Worm (Caenorhabditis elegans): ENCODE results near the gene C54G10.1.

C54G10.1 gene

DNA sequence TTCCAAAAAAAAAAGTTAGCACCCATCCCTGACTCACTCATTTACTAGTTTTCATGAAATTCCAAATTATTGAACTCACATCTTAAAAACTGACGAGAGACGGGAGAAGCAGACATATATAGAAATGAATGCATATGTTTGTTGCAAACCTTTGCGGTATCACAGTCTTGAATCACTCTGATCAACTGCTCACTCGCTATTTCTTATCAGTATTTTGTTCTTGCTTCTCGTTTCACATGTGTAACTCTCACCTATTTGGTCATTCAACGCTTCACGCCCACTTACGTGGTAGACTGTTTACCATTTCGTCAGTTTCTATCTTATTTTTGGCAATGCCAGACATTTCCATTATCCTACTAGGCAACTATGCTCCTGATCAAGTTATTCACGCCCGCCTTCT lies at the start of gene C54G10.1:
TSS of gene C54G10.1 (plus strand) at position 333 of the 400 bp plus-strand sequence.
- no peak for TF ChIP-seq dao-5 (tag; optimal IDR thresholded peaks at IDR 0.05)

DNA sequence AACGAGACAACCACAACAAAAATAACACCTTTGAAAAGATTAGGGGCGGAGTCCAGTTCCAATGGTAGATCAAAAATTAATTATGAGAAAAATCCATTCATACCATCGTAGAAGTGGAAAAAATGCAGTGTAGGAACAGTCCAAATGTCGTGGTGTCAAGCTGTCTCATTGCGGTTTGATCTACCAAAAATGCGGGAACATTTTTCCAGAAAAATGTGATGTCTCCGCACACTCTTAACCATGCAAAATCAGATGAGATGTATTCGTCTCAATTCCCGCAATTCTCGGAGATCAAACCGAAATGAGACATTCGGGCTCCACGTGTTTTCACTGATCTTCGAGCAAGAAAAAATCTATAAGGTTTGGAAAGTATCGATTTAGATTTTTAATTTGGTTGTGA lies 46.8 kb upstream of the C54G10.1 start:
- TF ChIP-seq him-1 (tag; optimal IDR thresholded peaks at IDR 0.05) (no peak), dao-5 (tag; optimal IDR thresholded peaks at IDR 0.05) (no peak), W03F9.2 (tag; optimal IDR thresholded peaks at IDR 0.05) (no peak)

DNA sequence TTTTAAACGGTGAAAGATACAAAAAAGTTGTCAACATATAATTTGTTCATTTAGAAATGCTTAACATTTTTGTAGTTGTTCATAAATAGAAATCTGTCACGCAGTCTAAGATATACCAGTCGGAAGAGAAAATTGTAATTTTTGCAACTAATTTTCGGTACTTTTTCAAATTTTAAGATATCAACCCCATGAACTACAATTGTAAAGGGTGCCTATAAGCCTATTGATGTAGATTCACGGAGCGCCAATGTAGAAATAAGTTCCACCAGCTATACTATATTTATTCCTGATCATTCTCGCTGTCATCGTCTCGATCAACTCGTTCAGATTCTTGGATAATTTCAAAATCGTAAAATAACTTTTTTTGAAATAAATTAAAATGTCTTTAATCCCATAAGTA lies 46.0 kb upstream of the C54G10.1 start:
- TF ChIP-seq dao-5 (tag; optimal IDR thresholded peaks at IDR 0.05) (no peak), W03F9.2 (tag; optimal IDR thresholded peaks at IDR 0.05) (no peak), him-1 (tag; optimal IDR thresholded peaks at IDR 0.05) (no peak)

DNA sequence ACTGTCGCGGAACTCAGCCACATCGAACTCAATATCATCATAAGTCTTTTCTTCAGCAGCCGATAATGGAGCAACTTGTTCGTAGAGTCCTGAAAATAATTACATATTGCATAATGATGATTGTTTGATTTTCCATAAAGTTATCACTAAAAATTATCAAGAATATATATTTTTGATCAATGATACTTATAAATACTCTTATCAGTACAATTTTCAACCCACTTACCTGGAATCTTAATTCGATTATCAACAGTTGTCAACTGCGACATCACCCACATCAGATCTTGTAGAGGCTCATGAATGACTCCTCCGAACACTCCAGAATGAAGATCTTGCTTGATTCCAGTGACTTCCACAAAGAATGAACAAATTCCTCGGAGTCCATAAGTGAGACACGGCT lies 44.9 kb upstream of the C54G10.1 start:
- TF ChIP-seq him-1 (tag; optimal IDR thresholded peaks at IDR 0.05): no peak
- TF ChIP-seq W03F9.2 (tag; optimal IDR thresholded peaks at IDR 0.05): no peak
- no peak for TF ChIP-seq dao-5 (tag; optimal IDR thresholded peaks at IDR 0.05)

DNA sequence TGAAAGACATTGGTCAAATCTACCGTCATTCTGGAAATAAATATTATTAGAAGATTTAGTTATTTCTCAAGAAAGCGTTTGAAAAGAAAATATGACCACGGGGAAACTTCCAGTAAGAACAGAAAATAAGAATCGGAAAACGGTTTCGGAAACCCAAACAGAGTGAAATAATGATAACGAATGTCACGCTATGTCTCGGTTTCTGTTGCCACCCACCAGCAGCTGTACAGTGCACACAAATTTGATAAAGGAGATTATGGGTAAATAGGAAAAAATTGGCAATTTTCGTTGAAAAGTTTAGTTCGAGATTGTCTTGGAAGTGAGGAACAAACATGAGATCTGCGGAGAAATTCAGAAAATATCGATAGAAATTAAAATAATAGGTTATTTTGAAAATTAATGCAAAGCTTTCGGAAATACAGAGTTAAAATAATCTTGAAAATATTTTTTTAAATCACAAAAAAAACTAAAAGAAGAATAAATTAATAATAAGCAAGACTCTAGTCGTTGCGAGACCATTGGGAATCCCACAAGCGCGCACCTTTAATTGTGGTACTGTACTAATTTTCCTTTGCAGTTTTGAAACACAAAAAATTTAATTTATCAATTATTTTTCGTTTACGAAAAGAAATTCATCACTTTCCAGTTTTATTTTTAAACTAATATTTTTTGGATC lies 43.8 kb upstream of the C54G10.1 start, which contains the start of gene pes-9:
TSS of gene pes-9 (minus strand) at position 30 of the 676 bp plus-strand sequence.
- TF ChIP-seq him-1 (tag; optimal IDR thresholded peaks at IDR 0.05): no peak
- no peak for TF ChIP-seq W03F9.2 (tag; optimal IDR thresholded peaks at IDR 0.05)
- TF ChIP-seq dao-5 (tag; optimal IDR thresholded peaks at IDR 0.05): no peak

DNA sequence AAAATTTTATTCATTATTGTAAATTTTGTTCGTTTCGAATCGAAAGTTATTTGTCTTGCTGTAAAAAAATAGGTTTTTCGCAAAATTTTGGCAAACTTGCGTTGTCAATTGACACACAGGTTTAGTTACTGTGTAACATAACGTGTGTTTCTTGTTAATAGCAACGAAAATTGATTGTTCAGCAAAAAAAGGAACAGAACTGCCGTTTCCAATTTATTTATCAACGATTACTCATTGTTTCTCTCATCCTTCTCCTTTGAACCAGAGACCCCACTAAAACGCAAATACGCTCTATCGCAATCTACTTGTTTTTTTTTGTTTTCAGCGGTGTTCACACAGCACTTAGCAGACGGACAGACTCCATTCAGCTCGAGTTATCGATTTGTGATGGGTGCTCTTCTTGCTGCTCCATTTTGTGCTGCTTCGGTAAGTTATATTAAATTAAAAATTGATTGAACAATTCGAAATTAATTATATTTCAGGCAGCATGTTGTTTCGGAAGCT lies 43.2 kb upstream of the C54G10.1 start, which contains the start of gene R11H6.2:
TSS of gene R11H6.2 (plus strand) at position 326 of the 504 bp plus-strand sequence.
- TF ChIP-seq him-1 (tag; optimal IDR thresholded peaks at IDR 0.05) (no peak), W03F9.2 (tag; optimal IDR thresholded peaks at IDR 0.05) (no peak), dao-5 (tag; optimal IDR thresholded peaks at IDR 0.05) (no peak)

DNA sequence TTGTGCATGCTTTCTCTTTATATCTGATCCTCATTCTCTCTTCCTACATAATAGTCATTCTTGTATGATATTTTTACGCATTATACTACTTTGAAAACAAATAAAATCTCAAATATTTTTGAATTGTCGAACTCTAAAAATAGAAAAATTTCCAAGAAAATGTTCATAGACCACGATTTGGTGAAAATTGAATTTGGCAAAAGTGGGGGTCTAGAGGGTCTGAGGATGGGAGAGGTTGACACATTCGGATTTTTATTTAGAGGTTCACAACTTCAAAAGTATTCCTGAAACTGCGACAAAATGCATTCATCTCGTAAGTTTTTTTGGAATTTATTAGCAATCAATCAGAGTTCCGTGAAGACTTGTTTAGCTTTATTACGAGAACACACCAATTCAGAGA lies 40.9 kb upstream of the C54G10.1 start, which contains the start of gene glb-22:
TSS of gene glb-22 (plus strand) at position 301 of the 400 bp plus-strand sequence.
- TF ChIP-seq W03F9.2 (tag; optimal IDR thresholded peaks at IDR 0.05) (no peak), him-1 (tag; optimal IDR thresholded peaks at IDR 0.05) (no peak), dao-5 (tag; optimal IDR thresholded peaks at IDR 0.05) (no peak)

DNA sequence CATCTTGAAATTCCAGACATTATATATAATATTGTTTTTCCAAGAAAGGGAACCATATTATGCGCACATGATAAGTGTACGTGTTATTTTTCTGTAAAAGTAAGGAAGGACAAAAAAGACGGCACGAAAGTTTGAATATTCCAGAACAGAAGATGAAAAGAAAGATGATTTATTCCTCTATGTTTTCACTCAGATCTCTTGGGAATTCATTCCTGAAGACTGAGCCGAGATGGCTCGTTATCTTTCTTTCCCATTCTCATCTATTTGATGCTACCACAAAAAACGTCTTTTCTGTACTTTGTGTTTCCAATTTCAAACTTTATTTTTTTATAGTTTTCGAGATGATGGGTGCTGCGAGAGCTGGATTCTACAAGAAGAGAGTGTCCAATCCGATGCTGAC lies 37.1 kb upstream of the C54G10.1 start:
- TF ChIP-seq him-1 (tag; optimal IDR thresholded peaks at IDR 0.05) (no peak), dao-5 (tag; optimal IDR thresholded peaks at IDR 0.05) (no peak), W03F9.2 (tag; optimal IDR thresholded peaks at IDR 0.05) (no peak)

DNA sequence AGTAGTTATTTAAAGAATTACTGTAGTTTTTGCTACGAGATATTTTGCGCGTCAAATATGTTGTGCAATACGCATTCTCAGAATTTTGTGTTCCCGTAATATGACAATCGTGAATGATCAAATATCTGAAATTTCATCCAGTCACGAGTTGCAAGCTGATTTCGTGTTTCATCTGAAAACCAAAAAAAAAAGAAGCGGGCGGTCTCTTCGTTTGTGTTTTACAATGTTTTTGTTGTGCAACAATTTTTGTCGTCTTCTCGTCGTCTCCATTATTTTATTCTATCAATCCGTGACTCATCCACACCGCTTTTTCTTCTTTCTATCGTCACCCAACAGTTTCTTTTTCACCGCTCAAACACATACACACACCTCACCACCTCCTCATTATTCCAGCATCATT lies 31.3 kb upstream of the C54G10.1 start, which contains the start of gene R11H6.4:
TSS of gene R11H6.4 (plus strand) at position 301 of the 400 bp plus-strand sequence.
- TF ChIP-seq W03F9.2 (tag; optimal IDR thresholded peaks at IDR 0.05) (no peak), him-1 (tag; optimal IDR thresholded peaks at IDR 0.05) (no peak), dao-5 (tag; optimal IDR thresholded peaks at IDR 0.05) (no peak)

DNA sequence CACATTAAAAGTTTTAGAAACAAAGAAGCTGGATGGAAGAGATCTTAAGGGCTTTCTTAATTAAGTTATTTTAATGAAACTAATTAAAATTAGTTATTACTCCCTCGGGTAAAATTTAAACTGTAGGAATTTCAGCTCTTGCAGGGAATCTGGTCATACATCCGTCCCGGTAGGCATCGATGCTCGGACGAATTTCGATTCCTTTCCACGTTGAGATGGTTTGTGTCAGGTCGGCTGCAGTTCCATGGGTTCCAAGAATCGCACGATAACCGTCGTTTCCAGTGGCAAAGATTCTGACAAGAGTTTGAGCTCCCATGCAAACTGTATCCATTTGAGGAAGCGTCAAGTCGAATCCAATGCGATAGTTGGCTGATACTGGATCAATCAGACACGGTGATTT lies 30.1 kb upstream of the C54G10.1 start:
- TF ChIP-seq W03F9.2 (tag; optimal IDR thresholded peaks at IDR 0.05) (no peak), him-1 (tag; optimal IDR thresholded peaks at IDR 0.05) (no peak), dao-5 (tag; optimal IDR thresholded peaks at IDR 0.05) (no peak)

DNA sequence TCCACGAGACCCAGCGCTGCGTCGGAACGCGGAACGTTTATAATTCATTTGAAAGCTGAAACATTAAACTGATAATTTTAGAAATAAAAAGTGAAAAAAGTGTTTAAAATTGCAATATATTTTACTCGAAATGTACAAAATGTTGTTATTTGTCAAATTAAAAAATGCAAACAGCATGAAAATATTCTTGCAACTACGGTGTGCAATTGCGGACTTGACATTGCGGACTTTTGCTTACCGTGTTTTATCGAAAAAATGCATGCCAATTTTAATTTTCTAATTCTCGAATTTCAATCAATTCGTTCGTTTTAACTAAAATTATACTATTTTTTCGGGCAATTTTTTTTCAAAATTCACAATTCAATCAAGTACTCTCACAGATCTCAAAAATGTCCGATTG lies 28.7 kb upstream of the C54G10.1 start, which contains the start of the genes R11H6.5 and ccnk-1:
TSS of gene R11H6.5 (minus strand) at position 55 of the 400 bp plus-strand sequence.
TSS of gene ccnk-1 (plus strand) at position 381 of the 400 bp plus-strand sequence.
- TF ChIP-seq W03F9.2 (tag; optimal IDR thresholded peaks at IDR 0.05) (peak; percentile 62), him-1 (tag; optimal IDR thresholded peaks at IDR 0.05) (no peak), dao-5 (tag; optimal IDR thresholded peaks at IDR 0.05) (no peak)

DNA sequence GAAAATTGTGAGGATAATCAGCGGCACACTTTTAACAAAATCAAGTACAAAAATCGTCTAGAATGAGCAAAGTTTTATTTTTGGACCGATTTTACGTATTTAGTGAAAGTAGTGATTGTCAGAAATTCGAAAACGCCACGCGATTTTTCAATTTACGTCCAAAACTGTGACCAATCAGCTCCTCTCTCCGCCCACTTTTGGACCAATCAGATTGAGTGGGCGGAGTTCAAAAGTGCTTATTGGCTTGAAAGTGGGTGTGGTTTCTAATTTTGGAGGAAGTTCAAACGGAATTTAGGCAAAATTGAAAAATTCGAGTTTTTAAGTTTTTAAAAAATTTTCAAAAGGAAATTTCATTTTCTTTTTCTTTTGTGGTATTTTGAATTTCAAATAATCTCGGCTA lies 26.4 kb upstream of the C54G10.1 start:
- TF ChIP-seq W03F9.2 (tag; optimal IDR thresholded peaks at IDR 0.05): no peak
- TF ChIP-seq him-1 (tag; optimal IDR thresholded peaks at IDR 0.05): no peak
- TF ChIP-seq dao-5 (tag; optimal IDR thresholded peaks at IDR 0.05): no peak

DNA sequence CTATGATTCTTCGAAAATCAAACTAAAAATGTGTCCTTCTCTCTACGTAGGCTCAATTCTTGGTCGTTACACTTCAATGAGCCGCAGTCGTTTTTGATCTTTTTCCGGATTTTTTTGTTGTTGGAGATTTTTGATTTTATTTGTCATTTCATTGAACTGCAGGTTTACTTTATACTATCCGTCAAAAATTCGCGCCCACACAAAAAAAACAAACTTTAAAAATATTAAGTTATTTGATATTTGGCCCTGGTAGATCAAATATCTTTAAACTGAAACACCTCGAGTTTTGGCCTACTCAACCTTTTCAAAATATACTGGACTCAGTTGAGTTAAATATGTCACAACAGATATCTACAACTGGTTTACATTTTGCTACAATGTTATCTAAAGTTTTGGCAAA lies 25.2 kb upstream of the C54G10.1 start:
- TF ChIP-seq him-1 (tag; optimal IDR thresholded peaks at IDR 0.05) (no peak), W03F9.2 (tag; optimal IDR thresholded peaks at IDR 0.05) (no peak), dao-5 (tag; optimal IDR thresholded peaks at IDR 0.05) (no peak)

DNA sequence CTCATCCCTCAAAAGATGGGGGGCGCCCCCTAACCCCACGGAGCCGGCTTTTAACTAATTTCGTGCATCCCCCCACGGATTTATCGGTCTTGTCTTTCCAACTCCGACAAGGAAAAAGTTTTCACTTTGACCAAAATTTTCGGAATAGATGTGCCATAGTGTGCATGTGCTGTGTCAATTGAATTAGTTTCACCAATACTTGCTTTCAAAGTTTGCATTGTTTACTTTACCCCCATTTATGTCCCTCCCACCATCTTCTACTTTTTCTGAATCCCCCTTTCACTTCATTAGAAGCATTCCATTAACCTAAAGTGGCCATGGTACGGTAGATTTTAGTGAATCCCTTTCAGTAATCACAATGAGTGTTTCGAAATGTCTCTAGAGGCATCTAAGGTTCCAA lies 23.2 kb upstream of the C54G10.1 start:
- no peak for TF ChIP-seq W03F9.2 (tag; optimal IDR thresholded peaks at IDR 0.05)
- no peak for TF ChIP-seq him-1 (tag; optimal IDR thresholded peaks at IDR 0.05)
- no peak for TF ChIP-seq dao-5 (tag; optimal IDR thresholded peaks at IDR 0.05)

Data from whole organism, L4/young adult.